Fruit fly (Drosophila melanogaster): ENCODE measurements around the gene CG9705.

CG9705 gene

dm6 chr3L:16829983-16830382 is 50.1 kb downstream of the CG9705 start (continued):
- TF ChIP-seq al (GFP tag; IDR thresholded peaks at IDR 0.05) (no peak), h (optimal IDR thresholded peaks at IDR 0.05) (no peak), CG1529 (GFP tag; optimal IDR thresholded peaks at IDR 0.05) (no peak), D19A (tag; optimal IDR thresholded peaks at IDR 0.05) (no peak), Sin3A (optimal IDR thresholded peaks at IDR 0.05) (no peak), Myb (GFP tag; optimal IDR thresholded peaks at IDR 0.05) (no peak), CG10147 (GFP tag; optimal IDR thresholded peaks at IDR 0.05) (no peak), CG18619 (GFP tag; optimal IDR thresholded peaks at IDR 0.05) (no peak), kay (GFP tag; optimal IDR thresholded peaks at IDR 0.05) (no peak), Lhr (GFP tag; optimal IDR thresholded peaks at IDR 0.05) (no peak), CG2202 (tag; optimal IDR thresholded peaks at IDR 0.05) (no peak), CG15514 (GFP tag; optimal IDR thresholded peaks at IDR 0.05) (no peak), CG12744 (GFP tag; optimal IDR thresholded peaks at IDR 0.05) (no peak), gsb-n (tag; optimal IDR thresholded peaks at IDR 0.05) (peak; percentile 18), Trl (optimal IDR thresholded peaks at IDR 0.05) (peak; percentile 10 to 40), Trl (GFP tag; optimal IDR thresholded peaks at IDR 0.05) (no peak), CG5180 (GFP tag; optimal IDR thresholded peaks at IDR 0.05) (no peak), ftz-f1 (GFP tag; optimal IDR thresholded peaks at IDR 0.05) (peak; percentile 44), CG1832 (GFP tag; optimal IDR thresholded peaks at IDR 0.05) (peak; percentile 29), oc (tag; optimal IDR thresholded peaks at IDR 0.05) (peak; percentile 37), CG17829 (tag; optimal IDR thresholded peaks at IDR 0.05) (no peak)

Measured in whole organism, embryonic.